Fruit fly (Drosophila melanogaster): Measurements from ENCODE around the gene Mi-2.

dm6 chr3L:19836375-19836937 is 73.6 kb downstream of the Mi-2 start, which contains the start of gene kto:
- TF ChIP-seq CG8478 (optimal IDR thresholded peaks at IDR 0.05) (no peak), CTCF (optimal IDR thresholded peaks at IDR 0.05) (no peak)

Data from S2 (cell line).